Fruit fly (Drosophila melanogaster) whole organism, embryonic: ENCODE results near the gene CG45065.
A peak's percentile ranks its signal among the peaks of the same experiment; 100 is the strongest.

Experiments used
- Atf-2 ChIP-seq: fragments of 200-800 bp; sonication (Bioruptor generic); optimal IDR thresholded peaks from 2 replicates; lab custom pipeline; 2016; ENCODE audit warnings: missing biosample characterization, missing genetic modification characterization
- B-H2 ChIP-seq: fragments of 200-800 bp; sonication (Bioruptor generic); optimal IDR thresholded peaks from 2 replicates; lab custom pipeline; 2018; ENCODE audit warnings: missing biosample characterization, mild to moderate bottlenecking, missing genetic modification characterization
- CG10209 ChIP-seq: fragments of 200-800 bp; sonication (Bioruptor generic); optimal IDR thresholded peaks from 3 replicates; lab custom pipeline; 2017; ENCODE audit warnings: missing biosample characterization, mild to moderate bottlenecking, missing genetic modification characterization, missing genetic modification reagents
- CG10543 ChIP-seq: fragments of 200-800 bp; sonication (Bioruptor generic); optimal IDR thresholded peaks from 3 replicates; lab custom pipeline; 2017; ENCODE audit warnings: missing biosample characterization, mild to moderate bottlenecking, missing genetic modification characterization, moderate library complexity
- CG11247 ChIP-seq: fragments of 200-800 bp; sonication (Bioruptor generic); IDR thresholded peaks from 2 replicates; pipeline ENCODE4 v1.3.6; 2022; ENCODE audit warnings: missing biosample characterization, missing genetic modification characterization
- CG11456 ChIP-seq: fragments of 200-800 bp; sonication (Bioruptor generic); IDR thresholded peaks from 3 replicates; pipeline ENCODE4 v1.3.6; 2022; ENCODE audit warnings: missing biosample characterization, missing genetic modification characterization
- CG12744 ChIP-seq: fragments of 200-800 bp; sonication (Bioruptor generic); optimal IDR thresholded peaks from 2 replicates; lab custom pipeline; 2016; ENCODE audit warnings: missing biosample characterization, missing genetic modification characterization
- CG14667 ChIP-seq: fragments of 200-800 bp; sonication (Bioruptor generic); IDR thresholded peaks from 2 replicates; pipeline ENCODE4 v1.3.6; 2022; ENCODE audit warnings: missing biosample characterization, missing genetic modification characterization
- CG1529 ChIP-seq: fragments of 200-800 bp; sonication (Bioruptor generic); optimal IDR thresholded peaks from 3 replicates; lab custom pipeline; 2018; ENCODE audit warnings: missing biosample characterization, missing genetic modification characterization
- CG15601 ChIP-seq: fragments of 200-800 bp; sonication (Bioruptor generic); optimal IDR thresholded peaks from 3 replicates; lab custom pipeline; 2019; ENCODE audit warnings: missing biosample characterization, mild to moderate bottlenecking, missing genetic modification characterization, moderate library complexity
- CG15696 ChIP-seq: fragments of 200-800 bp; sonication (Bioruptor generic); optimal IDR thresholded peaks from 2 replicates; lab custom pipeline; 2019; ENCODE audit warnings: missing biosample characterization, mild to moderate bottlenecking, missing genetic modification characterization, moderate library complexity
- CG1603 ChIP-seq: fragments of 200-800 bp; sonication (Bioruptor generic); optimal IDR thresholded peaks from 2 replicates; lab custom pipeline; 2019; ENCODE audit warnings: missing biosample characterization, mild to moderate bottlenecking, missing genetic modification characterization, moderate library complexity
- CG18764 ChIP-seq: fragments of 200-800 bp; sonication (Bioruptor generic); optimal IDR thresholded peaks from 3 replicates; lab custom pipeline; 2016; ENCODE audit warnings: missing biosample characterization, missing genetic modification characterization
- CG3163 ChIP-seq: fragments of 200-800 bp; sonication (Bioruptor generic); optimal IDR thresholded peaks from 3 replicates; lab custom pipeline; 2016; ENCODE audit warnings: missing biosample characterization, missing genetic modification characterization
- CG5245 ChIP-seq: fragments of 200-800 bp; sonication (Bioruptor generic); optimal IDR thresholded peaks from 3 replicates; lab custom pipeline; 2016; ENCODE audit warnings: missing biosample characterization, missing genetic modification characterization
- CG5953 ChIP-seq: fragments of 200-800 bp; sonication (Bioruptor generic); IDR thresholded peaks from 2 replicates; pipeline ENCODE4 v1.3.6; 2022; ENCODE audit warnings: missing biosample characterization, missing genetic modification characterization
- CG7271 ChIP-seq: fragments of 200-800 bp; sonication (Bioruptor generic); optimal IDR thresholded peaks from 2 replicates; lab custom pipeline; 2018; ENCODE audit warnings: missing biosample characterization, mild to moderate bottlenecking, missing genetic modification characterization, moderate library complexity
- CG7357 ChIP-seq: fragments of 200-800 bp; sonication (Bioruptor generic); IDR thresholded peaks from 3 replicates; pipeline ENCODE4 v1.3.6; 2022; ENCODE audit warnings: missing biosample characterization, missing genetic modification characterization
- CG7556 ChIP-seq: fragments of 200-800 bp; sonication (Bioruptor generic); optimal IDR thresholded peaks from 2 replicates; lab custom pipeline; 2017; ENCODE audit warnings: missing biosample characterization, mild to moderate bottlenecking, missing genetic modification characterization
- CG7928 ChIP-seq: fragments of 200-800 bp; sonication (Bioruptor generic); optimal IDR thresholded peaks from 2 replicates; lab custom pipeline; 2017; ENCODE audit warnings: missing biosample characterization, mild to moderate bottlenecking, missing genetic modification characterization
- CG8290 ChIP-seq, 3 experiments: fragments of 200-800 bp; sonication (Bioruptor generic); optimal IDR thresholded peaks; 2 replicates each; lab custom pipeline; 2016 to 2019; ENCODE audit warnings: missing biosample characterization in 3 of 3, missing genetic modification characterization in 3 of 3, mild to moderate bottlenecking in 2 of 3, moderate library complexity in 1 of 3
- CG8944 ChIP-seq: fragments of 200-800 bp; sonication (Bioruptor generic); optimal IDR thresholded peaks from 3 replicates; lab custom pipeline; 2016; ENCODE audit warnings: missing biosample characterization, missing genetic modification characterization
- CG9215 ChIP-seq: fragments of 200-800 bp; sonication (Bioruptor generic); IDR thresholded peaks from 2 replicates; pipeline ENCODE4 v1.3.6; 2022; ENCODE audit warnings: missing biosample characterization, missing genetic modification characterization
- Chrac-16 ChIP-seq: fragments of 200-800 bp; sonication (Bioruptor generic); optimal IDR thresholded peaks from 3 replicates; lab custom pipeline; 2016; ENCODE audit warnings: missing biosample characterization, missing genetic modification characterization
- Dp ChIP-seq: fragments of 200-800 bp; sonication (Bioruptor generic); optimal IDR thresholded peaks from 2 replicates; lab custom pipeline; 2018; ENCODE audit warnings: missing biosample characterization, mild to moderate bottlenecking, missing genetic modification characterization, moderate library complexity
- Dref ChIP-seq: fragments of 200-800 bp; sonication (Bioruptor generic); IDR thresholded peaks from 2 replicates; pipeline ENCODE4 v1.3.6; 2022; ENCODE audit warnings: missing biosample characterization, missing genetic modification characterization
- Hand ChIP-seq: fragments of 200-800 bp; sonication (Bioruptor generic); optimal IDR thresholded peaks from 2 replicates; lab custom pipeline; 2017; ENCODE audit warnings: mild to moderate bottlenecking, missing biosample characterization, missing genetic modification reagents, missing genetic modification characterization
- Jarid2 ChIP-seq: fragments of 200-800 bp; sonication (Bioruptor generic); optimal IDR thresholded peaks from 3 replicates; lab custom pipeline; 2017; ENCODE audit warnings: mild to moderate bottlenecking, missing biosample characterization, missing genetic modification reagents, missing genetic modification characterization
- NFAT ChIP-seq: fragments of 200-800 bp; sonication (Bioruptor generic); IDR thresholded peaks from 2 replicates; pipeline ENCODE4 v1.3.6; 2022; ENCODE audit warnings: missing biosample characterization, missing genetic modification characterization
- NfI ChIP-seq: fragments of 200-800 bp; sonication (Bioruptor generic); optimal IDR thresholded peaks from 3 replicates; lab custom pipeline; 2018; ENCODE audit warnings: missing biosample characterization, mild to moderate bottlenecking, missing genetic modification characterization, moderate library complexity
- Optix ChIP-seq: fragments of 200-800 bp; sonication (Bioruptor generic); IDR thresholded peaks from 3 replicates; pipeline ENCODE4 v1.3.6; 2022; ENCODE audit warnings: missing biosample characterization, missing genetic modification characterization
- Ptx1 ChIP-seq: fragments of 200-800 bp; sonication (Bioruptor generic); IDR thresholded peaks from 2 replicates; pipeline ENCODE4 v1.3.6; 2022; ENCODE audit warnings: missing biosample characterization, missing genetic modification characterization
- abd-A ChIP-seq: fragments of 200-800 bp; sonication (Bioruptor generic); optimal IDR thresholded peaks from 3 replicates; lab custom pipeline; 2019; ENCODE audit warnings: missing biosample characterization, mild to moderate bottlenecking, missing genetic modification characterization, moderate library complexity
- bigmax ChIP-seq: fragments of 200-800 bp; sonication (Bioruptor generic); optimal IDR thresholded peaks from 2 replicates; lab custom pipeline; 2018; ENCODE audit warnings: missing biosample characterization, mild to moderate bottlenecking, missing genetic modification characterization
- disco-r ChIP-seq: fragments of 200-800 bp; sonication (Bioruptor generic); optimal IDR thresholded peaks from 2 replicates; lab custom pipeline; 2016; ENCODE audit warnings: missing biosample characterization, missing genetic modification characterization
- dm ChIP-seq: fragments of 200-800 bp; sonication (Bioruptor generic); optimal IDR thresholded peaks from 3 replicates; lab custom pipeline; 2016; ENCODE audit warnings: missing biosample characterization, missing genetic modification characterization
- exex ChIP-seq: fragments of 200-800 bp; sonication (Bioruptor generic); optimal IDR thresholded peaks from 4 replicates; lab custom pipeline; 2018; ENCODE audit warnings: missing biosample characterization, mild to moderate bottlenecking, missing genetic modification characterization, moderate library complexity
- gce ChIP-seq: fragments of 200-800 bp; sonication (Bioruptor generic); IDR thresholded peaks from 3 replicates; pipeline ENCODE4 v1.3.6; 2022; ENCODE audit warnings: missing biosample characterization, missing genetic modification characterization
- grau ChIP-seq: fragments of 200-800 bp; optimal IDR thresholded peaks from 3 replicates; lab custom pipeline; 2019; ENCODE audit warnings: missing biosample characterization, mild to moderate bottlenecking, missing genetic modification characterization, moderate library complexity
- gsb ChIP-seq: fragments of 200-800 bp; sonication (Bioruptor generic); IDR thresholded peaks from 2 replicates; pipeline ENCODE4 v1.3.6; 2022; ENCODE audit warnings: missing biosample characterization, missing genetic modification characterization
- gsb-n ChIP-seq: fragments of 200-800 bp; sonication (Bioruptor generic); optimal IDR thresholded peaks from 3 replicates; lab custom pipeline; 2018; ENCODE audit warnings: missing biosample characterization, mild to moderate bottlenecking, missing genetic modification characterization
- kay ChIP-seq: fragments of 200-800 bp; sonication (Bioruptor generic); optimal IDR thresholded peaks from 2 replicates; lab custom pipeline; 2016; ENCODE audit warnings: missing biosample characterization, missing genetic modification characterization
- maf-S ChIP-seq: fragments of 200-800 bp; sonication (Bioruptor generic); optimal IDR thresholded peaks from 2 replicates; lab custom pipeline; 2016; ENCODE audit warnings: missing biosample characterization, missing genetic modification characterization
- oc ChIP-seq: fragments of 200-800 bp; sonication (Bioruptor generic); optimal IDR thresholded peaks from 2 replicates; lab custom pipeline; 2018; ENCODE audit warnings: missing biosample characterization, mild to moderate bottlenecking, missing genetic modification characterization, moderate library complexity
- otp ChIP-seq: fragments of 200-800 bp; sonication (Bioruptor generic); IDR thresholded peaks from 3 replicates; pipeline ENCODE4, ENCODE4 v1.3.6; 2022; ENCODE audit warnings: missing biosample characterization, missing genetic modification characterization
- pb ChIP-seq: fragments of 200-800 bp; sonication (Bioruptor generic); optimal IDR thresholded peaks from 3 replicates; lab custom pipeline; 2016; ENCODE audit warnings: missing biosample characterization, missing genetic modification characterization
- pho ChIP-seq: fragments of 200-800 bp; sonication (Bioruptor generic); optimal IDR thresholded peaks from 2 replicates; lab custom pipeline; 2016; ENCODE audit warnings: missing biosample characterization, missing genetic modification characterization
- toy ChIP-seq: fragments of 200-800 bp; sonication (Bioruptor generic); IDR thresholded peaks from 2 replicates; pipeline ENCODE4 v1.3.6; 2022; ENCODE audit warnings: missing biosample characterization, missing genetic modification characterization
- vnd ChIP-seq: fragments of 200-800 bp; sonication (Bioruptor generic); IDR thresholded peaks from 3 replicates; pipeline ENCODE4 v1.3.6; 2022; ENCODE audit warnings: missing biosample characterization, missing genetic modification characterization; ENCODE audit not compliant: partially characterized antibody

Gene CG45065

DNA sequence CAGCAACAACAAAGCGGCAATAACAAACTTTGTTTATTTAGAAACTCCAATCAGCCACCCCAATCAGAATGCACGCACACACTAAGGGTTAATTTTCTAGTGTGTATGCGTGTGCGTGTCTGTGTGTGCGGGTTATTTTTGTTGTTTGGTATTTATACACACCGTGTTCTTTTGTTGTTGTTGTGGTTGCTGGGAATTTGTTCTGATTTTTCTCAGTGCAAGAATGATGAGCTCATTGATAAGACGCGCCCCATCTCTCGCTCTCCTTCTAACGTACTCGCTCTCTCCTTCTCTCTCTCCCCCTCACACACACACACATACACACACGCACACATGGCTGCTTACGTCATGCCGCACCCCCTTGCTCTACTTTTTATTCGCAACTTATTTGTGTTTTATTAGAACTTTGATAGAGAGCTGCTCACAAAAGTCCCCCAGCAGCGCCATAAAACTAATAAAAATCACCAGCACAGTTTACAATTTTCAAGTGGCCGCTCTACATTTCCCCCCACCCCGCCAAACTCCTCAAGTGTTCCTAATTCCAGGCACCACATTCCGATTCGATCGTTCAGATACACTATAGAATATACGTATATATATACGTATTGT is 42.5 kb downstream of the CG45065 start (continued):
- no peak for TF ChIP-seq CG7271 (tag; lab: Kevin White, UChicago)
- TF ChIP-seq disco-r (GFP tag; lab: Kevin White, UChicago): no peak
- TF ChIP-seq B-H2 (GFP tag; lab: Kevin White, UChicago): no peak
- TF ChIP-seq grau (tag; lab: Kevin White, UChicago): peak; percentile 50
- peak; percentile 66 for TF ChIP-seq CG10543 (GFP tag; lab: Kevin White, UChicago)
- TF ChIP-seq NFAT (GFP tag; lab: Robert Waterston, UW): peak; percentile 66; the same call in 1 of the 2 replicates
- TF ChIP-seq CG5953 (GFP tag; lab: Robert Waterston, UW): no peak
- TF ChIP-seq pb (GFP tag; lab: Kevin White, UChicago): peak; percentile 4
- TF ChIP-seq pho: peak; percentile 74
- no peak for TF ChIP-seq CG18764
- peak; percentile 36; the same call in 1 of the 2 replicates for TF ChIP-seq CG11247
- no peak for TF ChIP-seq Dref (GFP tag; lab: Robert Waterston, UW)
- TF ChIP-seq gsb (GFP tag; lab: Robert Waterston, UW): peak; percentile 38; the same call in 1 of the 2 replicates
- TF ChIP-seq CG7928: no peak
- TF ChIP-seq toy (GFP tag; lab: Robert Waterston, UW): 0 out of 2 replicates have a peak, but pooled peaks have one; percentile 26
- peak; percentile 20 for TF ChIP-seq NfI (GFP tag; lab: Kevin White, UChicago)
- TF ChIP-seq vnd (GFP tag; lab: Robert Waterston, UW): 0 out of 3 replicates have a peak, but pooled peaks have one; percentile 16
- TF ChIP-seq CG8290 (GFP tag; optimal IDR thresholded peaks at IDR 0.05; lab: Kevin White, UChicago): no peak
- peak in 1 of 2 experiments; percentile 76 for TF ChIP-seq CG8290 (tag; optimal IDR thresholded peaks at IDR 0.05; lab: Kevin White, UChicago)
- 0 out of 2 replicates have a peak, but pooled peaks have one; percentile 10 for TF ChIP-seq CG9215 (GFP tag; lab: Robert Waterston, UW)
- peak; percentile 33 for TF ChIP-seq CG3163
- TF ChIP-seq Optix (GFP tag; lab: Robert Waterston, UW): peak; percentile 53; the same call in 1 of the 3 replicates
- peak; percentile 52 for TF ChIP-seq exex
- no peak for TF ChIP-seq CG7556
- TF ChIP-seq CG12744 (GFP tag; lab: Kevin White, UChicago): peak; percentile 29
- no peak for TF ChIP-seq dm (GFP tag; lab: Kevin White, UChicago)
- TF ChIP-seq CG5245 (GFP tag; lab: Kevin White, UChicago): peak; percentile 4
- peak; percentile 48 for TF ChIP-seq CG1603
- TF ChIP-seq maf-S (GFP tag; lab: Kevin White, UChicago): peak; percentile 30
- no peak for TF ChIP-seq CG15601
- peak; percentile 40; the same call in 1 of the 2 replicates for TF ChIP-seq Ptx1 (GFP tag; lab: Robert Waterston, UW)
- no peak for TF ChIP-seq gsb-n (tag; lab: Kevin White, UChicago)
- peak; percentile 62; the same call in 1 of the 3 replicates for TF ChIP-seq CG11456 (GFP tag; lab: Robert Waterston, UW)
- TF ChIP-seq CG10209 (GFP tag; lab: Kevin White, UChicago): peak; percentile 33
- TF ChIP-seq oc (tag; lab: Kevin White, UChicago): peak; percentile 26
- no peak for TF ChIP-seq Dp
- TF ChIP-seq CG14667: peak; percentile 41; the same call in 1 of the 2 replicates
- no peak for TF ChIP-seq CG1529
- TF ChIP-seq CG15696 (tag; lab: Kevin White, UChicago): no peak
- 0 out of 3 replicates have a peak, but pooled peaks have one; percentile 17 for TF ChIP-seq otp (GFP tag; lab: Robert Waterston, UW)
- peak; percentile 15 for TF ChIP-seq Hand (GFP tag; lab: Kevin White, UChicago)
- TF ChIP-seq Atf-2 (GFP tag; lab: Kevin White, UChicago): no peak
- no peak for TF ChIP-seq gce (GFP tag; lab: Robert Waterston, UW)
- peak; percentile 83 for TF ChIP-seq abd-A (tag; lab: Kevin White, UChicago)
- TF ChIP-seq Chrac-16 (GFP tag; lab: Kevin White, UChicago): no peak
- TF ChIP-seq CG7357 (GFP tag; lab: Robert Waterston, UW): no peak
- TF ChIP-seq bigmax (GFP tag; lab: Kevin White, UChicago): no peak
- TF ChIP-seq CG8944 (GFP tag; lab: Kevin White, UChicago): peak; percentile 49
- no peak for TF ChIP-seq kay (GFP tag; lab: Kevin White, UChicago)
- TF ChIP-seq Jarid2 (GFP tag; lab: Kevin White, UChicago): peak; percentile 30
